Worm (Caenorhabditis elegans) whole organism, midembryonic: ENCODE results near the gene srw-16.

Source experiments
- cog-1 ChIP-seq: sonication (generic microtip); optimal IDR thresholded peaks from 2 replicates; lab custom pipeline; 2016; ENCODE audit warnings: missing genetic modification characterization, missing compliant biosample characterization
- flt-1 ChIP-seq: fragments of 200-800 bp; sonication (Bioruptor generic); IDR thresholded peaks from 2 replicates; pipeline ENCODE4 v1.3.6; 2022; ENCODE audit warnings: missing genetic modification characterization, missing compliant biosample characterization
- klf-2 ChIP-seq: fragments of 200-800 bp; sonication (Bioruptor generic); conservative IDR thresholded peaks from 2 replicates; pipeline ENCODE4 v1.3.6; 2022; ENCODE audit warnings: missing genetic modification reagents, missing genetic modification characterization, missing compliant biosample characterization
- med-1 ChIP-seq: sonication (generic microtip); optimal IDR thresholded peaks from 2 replicates; lab custom pipeline; 2017; ENCODE audit warnings: missing genetic modification characterization, mild to moderate bottlenecking, missing compliant biosample characterization, antibody characterized with exemption, missing genetic modification reagents; ENCODE audit not compliant: insufficient read depth
- ref-1 ChIP-seq: fragments of 200-800 bp; sonication (Bioruptor generic); conservative IDR thresholded peaks from 2 replicates; pipeline ENCODE4 v1.3.6; 2022; ENCODE audit warnings: missing genetic modification reagents, missing genetic modification characterization, missing compliant biosample characterization
- tab-1 ChIP-seq: fragments of 200-800 bp; sonication (Bioruptor generic); IDR thresholded peaks from 2 replicates; pipeline ENCODE4 v1.3.6; 2022; ENCODE audit warnings: missing genetic modification characterization, missing compliant biosample characterization
- ztf-23 ChIP-seq: fragments of 200-800 bp; sonication (Bioruptor generic); IDR thresholded peaks from 2 replicates; pipeline ENCODE4 v1.3.6; 2022; ENCODE audit warnings: missing genetic modification reagents, missing genetic modification characterization, missing compliant biosample characterization
- ztf-29 ChIP-seq: fragments of 200-800 bp; sonication (Bioruptor generic); IDR thresholded peaks from 2 replicates; pipeline ENCODE4 v1.3.6; 2022; ENCODE audit warnings: missing genetic modification reagents, missing genetic modification characterization, missing compliant biosample characterization

- TF ChIP-seq flt-1 (no peak), ztf-23 (GFP tag; lab: Robert Waterston, UW) (no peak), klf-2 (GFP tag; lab: Robert Waterston, UW) (no peak), cog-1 (tag; lab: Kevin White, UChicago) (no peak), tab-1 (GFP tag; lab: Robert Waterston, UW) (no peak), ztf-29 (GFP tag; lab: Robert Waterston, UW) (no peak), ref-1 (no peak), med-1 (GFP tag; lab: Kevin White, UChicago) (no peak)
Measured at ce11 chrV:15265814-15266213, 8.8 kb downstream of the srw-16 start, which contains the start of gene M01B2.13.
